Fruit fly (Drosophila melanogaster): ENCODE results near the gene CG9459.

The CG9459 gene

DNA sequence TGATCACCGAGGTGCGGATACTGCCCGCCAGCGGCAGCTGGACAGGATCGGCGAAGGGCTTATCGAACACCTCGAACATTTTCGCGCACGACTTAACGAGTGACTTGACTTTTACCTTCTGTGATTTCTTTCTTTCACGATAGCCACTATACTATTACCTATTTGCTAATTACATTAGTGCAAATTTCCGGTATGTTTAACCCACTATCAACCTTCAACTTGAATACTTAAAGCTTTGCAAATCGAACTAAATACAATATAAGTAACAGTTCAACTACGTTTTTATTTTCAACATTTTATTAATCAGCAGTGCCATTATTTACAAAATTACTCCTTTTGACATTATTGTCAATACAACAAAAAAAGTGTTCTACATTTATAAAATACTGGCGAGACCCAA lies 1.3 kb downstream of the CG9459 start, which contains the start of gene CG16904:
Gene CG16904, minus strand, starts transcription at position 101 of the 400 bp plus-strand sequence.
- TF ChIP-seq CG1620 (GFP tag; optimal IDR thresholded peaks at IDR 0.05), result no peak
- TF ChIP-seq CG33017 (tag; optimal IDR thresholded peaks at IDR 0.05), result no peak
- no peak for TF ChIP-seq toe (GFP tag; optimal IDR thresholded peaks at IDR 0.05)
- no peak for TF ChIP-seq cic (GFP tag; optimal IDR thresholded peaks at IDR 0.05)
- no peak for TF ChIP-seq CG14711 (tag; optimal IDR thresholded peaks at IDR 0.05)
- TF ChIP-seq kay (GFP tag; ENCODE audit: borderline replicate concordance), result no peak
- no peak for TF ChIP-seq bab1 (GFP tag; optimal IDR thresholded peaks at IDR 0.05)
- TF ChIP-seq CG7101 (tag; optimal IDR thresholded peaks at IDR 0.05), result no peak
- TF ChIP-seq pad (GFP tag; optimal IDR thresholded peaks at IDR 0.05), result no peak
- TF ChIP-seq CG5204 (GFP tag; optimal IDR thresholded peaks at IDR 0.05), result no peak
- TF ChIP-seq CG7045 (GFP tag; optimal IDR thresholded peaks at IDR 0.05), result no peak
- TF ChIP-seq Hr96 (GFP tag; optimal IDR thresholded peaks at IDR 0.05), result no peak
- no peak for TF ChIP-seq cnc (optimal IDR thresholded peaks at IDR 0.05)
- TF ChIP-seq Clk (GFP tag; optimal IDR thresholded peaks at IDR 0.05), result no peak
- no peak for TF ChIP-seq Crg-1 (GFP tag; optimal IDR thresholded peaks at IDR 0.05)
- no peak for TF ChIP-seq CG11617 (GFP tag; optimal IDR thresholded peaks at IDR 0.05)
- TF ChIP-seq CG12768 (GFP tag; optimal IDR thresholded peaks at IDR 0.05), result no peak

DNA sequence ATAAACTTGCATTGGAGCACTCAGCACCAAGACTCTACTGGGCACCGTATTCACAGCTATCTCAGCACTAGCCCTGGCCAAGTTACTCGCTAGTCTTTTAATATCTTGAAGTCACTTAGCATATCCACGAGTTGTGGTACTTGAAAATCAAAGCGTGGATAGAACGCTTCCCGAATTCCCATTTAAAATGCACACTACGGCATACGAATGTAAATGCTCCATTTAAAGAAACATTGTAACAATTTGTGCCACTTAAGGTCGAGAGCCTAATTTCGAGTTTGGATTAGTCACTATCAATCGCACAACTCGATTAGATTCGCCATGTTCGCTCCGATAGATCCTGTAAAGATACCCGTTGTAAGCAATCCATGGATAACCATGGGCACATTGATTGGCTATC lies 4.3 kb downstream of the CG9459 start, which contains the start of gene eloF:
Gene eloF, plus strand, starts transcription at position 301 of the 400 bp plus-strand sequence.
- TF ChIP-seq CG11617 (GFP tag; optimal IDR thresholded peaks at IDR 0.05), result no peak
- no peak for TF ChIP-seq CG14711 (tag; optimal IDR thresholded peaks at IDR 0.05)
- TF ChIP-seq cnc (optimal IDR thresholded peaks at IDR 0.05), result no peak

dm6 chr3R:9812447-9812846 lies 5.7 kb downstream of the CG9459 start, which contains the start of gene CG8534:
CG8534 (plus strand) TSS chr3R:9812747.
- TF ChIP-seq pad (GFP tag; optimal IDR thresholded peaks at IDR 0.05) (no peak), bab1 (GFP tag; optimal IDR thresholded peaks at IDR 0.05) (no peak), cic (GFP tag; optimal IDR thresholded peaks at IDR 0.05) (no peak), CG1620 (GFP tag; optimal IDR thresholded peaks at IDR 0.05) (no peak)

DNA sequence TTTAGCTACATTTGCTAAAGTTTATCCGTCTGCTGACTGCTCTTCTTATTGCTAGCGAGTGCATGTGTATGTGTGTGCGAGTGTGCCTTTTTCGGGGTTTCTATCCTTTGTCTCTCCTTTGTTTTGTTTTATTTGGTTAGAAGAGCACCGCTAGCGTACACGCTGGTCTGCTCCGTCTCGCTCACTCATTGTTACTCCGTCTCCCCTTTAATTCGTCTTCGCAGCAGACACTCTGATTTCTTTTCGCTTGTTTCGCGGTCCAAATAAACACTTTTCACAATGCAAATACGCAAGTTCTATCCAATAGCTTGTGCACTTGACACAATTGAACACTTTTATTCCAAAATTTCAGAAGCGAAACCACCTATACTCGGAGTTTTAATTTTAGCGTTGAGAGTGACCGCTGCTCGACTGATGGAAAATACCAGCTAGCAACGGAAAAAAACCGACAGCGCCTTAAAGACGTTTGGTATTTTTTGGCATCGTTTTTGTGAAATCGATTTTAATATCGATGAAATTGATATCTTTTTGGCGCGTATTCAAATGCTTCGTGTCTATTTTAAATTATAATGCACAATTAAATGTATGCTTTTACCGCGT lies 9.1 kb downstream of the CG9459 start, which contains the start of gene FBXO11:
Gene FBXO11, minus strand, starts transcription at position 423 of the 600 bp plus-strand sequence.
- TF ChIP-seq tj (GFP tag; optimal IDR thresholded peaks at IDR 0.05), result peak; percentile 78
- TF ChIP-seq CG5204 (GFP tag; optimal IDR thresholded peaks at IDR 0.05), result no peak
- peak; percentile 32 for TF ChIP-seq CG14711 (tag; optimal IDR thresholded peaks at IDR 0.05)
- no peak for TF ChIP-seq cnc (optimal IDR thresholded peaks at IDR 0.05)
- peak; percentile 2 for TF ChIP-seq ovo (GFP tag; optimal IDR thresholded peaks at IDR 0.05)
- no peak for TF ChIP-seq kay (GFP tag; ENCODE audit: borderline replicate concordance)
- TF ChIP-seq Hr96 (GFP tag; optimal IDR thresholded peaks at IDR 0.05), result peak; percentile 67
- peak; percentile 86 for TF ChIP-seq CG11617 (GFP tag; optimal IDR thresholded peaks at IDR 0.05)
- peak; percentile 79 for TF ChIP-seq CG12768 (GFP tag; optimal IDR thresholded peaks at IDR 0.05)
- TF ChIP-seq pad (GFP tag; optimal IDR thresholded peaks at IDR 0.05), result peak; percentile 87
- no peak for TF ChIP-seq toe (GFP tag; optimal IDR thresholded peaks at IDR 0.05)
- peak; percentile 68 for TF ChIP-seq CG7045 (GFP tag; optimal IDR thresholded peaks at IDR 0.05)
- peak; percentile 81 for TF ChIP-seq cic (GFP tag; optimal IDR thresholded peaks at IDR 0.05)
- no peak for TF ChIP-seq CG1620 (GFP tag; optimal IDR thresholded peaks at IDR 0.05)
- peak; percentile 58 for TF ChIP-seq CG33017 (tag; optimal IDR thresholded peaks at IDR 0.05)
- peak; percentile 37 for TF ChIP-seq Clk (GFP tag; optimal IDR thresholded peaks at IDR 0.05)
- peak; percentile 67 for TF ChIP-seq Mnt (GFP tag; optimal IDR thresholded peaks at IDR 0.05)
- TF ChIP-seq Crg-1 (GFP tag; optimal IDR thresholded peaks at IDR 0.05), result peak; percentile 36
- TF ChIP-seq bab1 (GFP tag; optimal IDR thresholded peaks at IDR 0.05), result no peak
- TF ChIP-seq CG7101 (tag; optimal IDR thresholded peaks at IDR 0.05), result peak; percentile 19

DNA sequence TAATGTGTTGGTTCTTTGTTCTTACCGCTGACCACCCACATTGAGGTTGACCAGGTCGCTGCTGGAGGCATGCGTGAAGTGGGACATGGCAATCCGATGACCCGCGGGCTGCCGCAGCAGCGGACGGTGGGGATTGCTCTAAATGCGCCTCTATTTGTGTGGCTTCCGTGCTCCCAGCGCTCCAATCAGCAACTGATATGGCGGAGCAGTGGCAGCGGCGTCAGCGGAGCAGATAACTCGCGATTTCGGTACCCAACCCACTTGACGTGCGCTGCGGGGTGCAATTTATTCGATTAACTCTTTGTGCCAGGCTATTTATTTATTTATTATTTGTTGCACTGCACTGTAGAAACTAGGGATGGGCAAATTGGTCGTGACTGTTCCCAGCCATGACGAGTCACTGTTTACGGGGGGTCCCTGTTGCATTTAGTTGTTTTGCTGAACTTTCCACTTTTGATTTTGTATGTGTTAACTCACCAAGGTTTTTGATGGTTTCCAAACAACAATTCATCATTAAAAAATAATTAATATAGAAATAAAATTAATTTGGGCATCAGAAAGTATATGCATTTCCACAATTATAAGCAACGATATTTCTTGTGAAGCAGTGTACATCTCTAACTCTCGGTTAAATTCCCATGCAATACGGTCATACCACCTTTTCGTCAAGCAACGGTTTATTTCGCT lies 17.4 kb downstream of the CG9459 start, which contains the start of the genes CG9467 and CG8526:
Gene CG9467, minus strand, starts transcription at position 383 of the 687 bp plus-strand sequence.
Gene CG8526, plus strand, starts transcription at position 637 of the 687 bp plus-strand sequence.
- TF ChIP-seq CG7045 (GFP tag; optimal IDR thresholded peaks at IDR 0.05), result peak; percentile 64
- peak; percentile 61 for TF ChIP-seq tj (GFP tag; optimal IDR thresholded peaks at IDR 0.05)
- TF ChIP-seq pad (GFP tag; optimal IDR thresholded peaks at IDR 0.05), result peak; percentile 65
- peak; percentile 85 for TF ChIP-seq ovo (GFP tag; optimal IDR thresholded peaks at IDR 0.05)
- no peak for TF ChIP-seq cnc (optimal IDR thresholded peaks at IDR 0.05)
- peak; percentile 63 for TF ChIP-seq CG1620 (GFP tag; optimal IDR thresholded peaks at IDR 0.05)
- peak; percentile 73 for TF ChIP-seq CG11617 (GFP tag; optimal IDR thresholded peaks at IDR 0.05)
- TF ChIP-seq CG12768 (GFP tag; optimal IDR thresholded peaks at IDR 0.05), result peak; percentile 60
- TF ChIP-seq bab1 (GFP tag; optimal IDR thresholded peaks at IDR 0.05), result peak; percentile 59
- TF ChIP-seq CG14711 (tag; optimal IDR thresholded peaks at IDR 0.05), result peak; percentile 66
- peak; percentile 68 for TF ChIP-seq CG7101 (tag; optimal IDR thresholded peaks at IDR 0.05)
- peak; percentile 37 for TF ChIP-seq Clk (GFP tag; optimal IDR thresholded peaks at IDR 0.05)
- peak; percentile 82 for TF ChIP-seq toe (GFP tag; optimal IDR thresholded peaks at IDR 0.05)
- TF ChIP-seq kay (GFP tag; ENCODE audit: borderline replicate concordance), result no peak
- TF ChIP-seq Crg-1 (GFP tag; optimal IDR thresholded peaks at IDR 0.05), result peak; percentile 66
- no peak for TF ChIP-seq Hr96 (GFP tag; optimal IDR thresholded peaks at IDR 0.05)
- TF ChIP-seq CG33017 (tag; optimal IDR thresholded peaks at IDR 0.05), result no peak
- TF ChIP-seq Mnt (GFP tag; optimal IDR thresholded peaks at IDR 0.05), result peak; percentile 63

dm6 chr3R:9793018-9793417 lies 25.2 kb downstream of the CG9459 start, which contains the start of gene CG8516:
CG8516 (plus strand) TSS chr3R:9793295.
- TF ChIP-seq CG33017 (tag; optimal IDR thresholded peaks at IDR 0.05) (peak; percentile 28), cnc (optimal IDR thresholded peaks at IDR 0.05) (no peak), ovo (GFP tag; optimal IDR thresholded peaks at IDR 0.05) (no peak), Clk (GFP tag; optimal IDR thresholded peaks at IDR 0.05) (no peak), CG11617 (GFP tag; optimal IDR thresholded peaks at IDR 0.05) (peak; percentile 26), kay (GFP tag; ENCODE audit: borderline replicate concordance) (no peak), Mnt (GFP tag; optimal IDR thresholded peaks at IDR 0.05) (peak; percentile 25), CG5204 (GFP tag; optimal IDR thresholded peaks at IDR 0.05) (no peak), tj (GFP tag; optimal IDR thresholded peaks at IDR 0.05) (peak; percentile 29), CG14711 (tag; optimal IDR thresholded peaks at IDR 0.05) (peak; percentile 45), Hr96 (GFP tag; optimal IDR thresholded peaks at IDR 0.05) (no peak), Crg-1 (GFP tag; optimal IDR thresholded peaks at IDR 0.05) (no peak), cic (GFP tag; optimal IDR thresholded peaks at IDR 0.05) (no peak), CG7101 (tag; optimal IDR thresholded peaks at IDR 0.05) (peak; percentile 37), CG12768 (GFP tag; optimal IDR thresholded peaks at IDR 0.05) (no peak), toe (GFP tag; optimal IDR thresholded peaks at IDR 0.05) (no peak), bab1 (GFP tag; optimal IDR thresholded peaks at IDR 0.05) (peak; percentile 4), CG1620 (GFP tag; optimal IDR thresholded peaks at IDR 0.05) (no peak), pad (GFP tag; optimal IDR thresholded peaks at IDR 0.05) (no peak)
